Fruit fly (Drosophila melanogaster) whole organism, embryonic: ENCODE results near the gene Cpr78E.
A peak's percentile ranks its signal among the peaks of the same experiment; 100 is the strongest.

Experiments used
- B-H2 ChIP-seq: fragments of 200-800 bp; sonication (Bioruptor generic); optimal IDR thresholded peaks from 2 replicates; lab custom pipeline; 2018; ENCODE audit warnings: missing biosample characterization, mild to moderate bottlenecking, missing genetic modification characterization
- Blimp-1 ChIP-seq: fragments of 200-800 bp; sonication (Bioruptor generic); optimal IDR thresholded peaks from 3 replicates; lab custom pipeline; 2018; ENCODE audit warnings: missing biosample characterization, missing genetic modification characterization, mild to moderate bottlenecking, moderate library complexity, missing genetic modification reagents
- CG11504 ChIP-seq: fragments of 200-800 bp; sonication (Bioruptor generic); optimal IDR thresholded peaks from 3 replicates; lab custom pipeline; 2019; ENCODE audit warnings: missing biosample characterization, mild to moderate bottlenecking, missing genetic modification characterization, moderate library complexity
- CG12104 ChIP-seq: fragments of 200-800 bp; sonication (Bioruptor generic); optimal IDR thresholded peaks from 3 replicates; lab custom pipeline; 2016; ENCODE audit warnings: missing biosample characterization, missing genetic modification characterization
- CG12155 ChIP-seq: fragments of 200-800 bp; sonication (Bioruptor generic); optimal IDR thresholded peaks from 3 replicates; lab custom pipeline; 2016; ENCODE audit warnings: missing biosample characterization, missing genetic modification characterization
- CG12299 ChIP-seq: fragments of 200-800 bp; sonication (Bioruptor generic); optimal IDR thresholded peaks from 2 replicates; lab custom pipeline; 2018; ENCODE audit warnings: missing biosample characterization, mild to moderate bottlenecking, missing genetic modification characterization
- CG14050 ChIP-seq: fragments of 200-800 bp; sonication (Bioruptor generic); IDR thresholded peaks from 3 replicates; pipeline ENCODE4 v1.3.6; 2022; ENCODE audit warnings: missing biosample characterization, missing genetic modification characterization
- CG14860 ChIP-seq: fragments of 200-800 bp; sonication (Bioruptor generic); IDR thresholded peaks from 3 replicates; pipeline ENCODE4 v1.3.6; 2022; ENCODE audit warnings: missing biosample characterization, missing genetic modification characterization; ENCODE audit not compliant: partially characterized antibody
- CG1647 ChIP-seq: fragments of 200-800 bp; sonication (Bioruptor generic); optimal IDR thresholded peaks from 3 replicates; lab custom pipeline; 2016; ENCODE audit warnings: missing biosample characterization, missing genetic modification characterization
- CG16813 ChIP-seq: fragments of 200-800 bp; sonication (Bioruptor generic); IDR thresholded peaks from 3 replicates; pipeline ENCODE4 v1.3.6; 2022; ENCODE audit warnings: missing biosample characterization, missing genetic modification characterization; ENCODE audit not compliant: partially characterized antibody
- CG17359 ChIP-seq: fragments of 200-800 bp; sonication (Bioruptor generic); optimal IDR thresholded peaks from 3 replicates; lab custom pipeline; 2018; ENCODE audit warnings: missing biosample characterization, mild to moderate bottlenecking, missing genetic modification characterization, moderate library complexity
- CG17829 ChIP-seq: fragments of 200-800 bp; optimal IDR thresholded peaks from 2 replicates; lab custom pipeline; 2019; ENCODE audit warnings: missing biosample characterization, mild to moderate bottlenecking, missing genetic modification characterization, moderate library complexity
- CG18599 ChIP-seq: fragments of 200-800 bp; sonication (Bioruptor generic); optimal IDR thresholded peaks from 3 replicates; lab custom pipeline; 2017; ENCODE audit warnings: missing biosample characterization, missing genetic modification characterization, mild to moderate bottlenecking, moderate library complexity, missing genetic modification reagents
- CG2199 ChIP-seq: fragments of 200-800 bp; sonication (Bioruptor generic); IDR thresholded peaks from 3 replicates; pipeline ENCODE4 v1.3.6; 2022; ENCODE audit warnings: missing biosample characterization, missing genetic modification characterization
- CG34224 ChIP-seq: fragments of 200-800 bp; sonication (Bioruptor generic); IDR thresholded peaks from 3 replicates; pipeline ENCODE4 v1.3.6; 2022; ENCODE audit warnings: missing biosample characterization, missing genetic modification characterization; ENCODE audit not compliant: partially characterized antibody
- CG3726 ChIP-seq: fragments of 200-800 bp; sonication (Bioruptor generic); IDR thresholded peaks from 3 replicates; pipeline ENCODE4, ENCODE4 v1.3.6; 2022; ENCODE audit warnings: missing biosample characterization, missing genetic modification characterization
- CG3847 ChIP-seq: fragments of 200-800 bp; sonication (Bioruptor generic); IDR thresholded peaks from 2 replicates; pipeline ENCODE4 v1.3.6; 2022; ENCODE audit warnings: missing biosample characterization, missing genetic modification characterization
- CG42726 ChIP-seq: fragments of 200-800 bp; sonication (Bioruptor generic); IDR thresholded peaks from 2 replicates; pipeline ENCODE4 v1.3.6; 2022; ENCODE audit warnings: missing biosample characterization, missing genetic modification characterization; ENCODE audit not compliant: partially characterized antibody
- CG4328 ChIP-seq: fragments of 200-800 bp; sonication (Bioruptor generic); optimal IDR thresholded peaks from 3 replicates; lab custom pipeline; 2017; ENCODE audit warnings: missing biosample characterization, missing genetic modification reagents, missing genetic modification characterization
- CG7928 ChIP-seq: fragments of 200-800 bp; sonication (Bioruptor generic); optimal IDR thresholded peaks from 2 replicates; lab custom pipeline; 2017; ENCODE audit warnings: missing biosample characterization, mild to moderate bottlenecking, missing genetic modification characterization
- D ChIP-seq, 2 experiments: fragments of 200-800 bp in 1 of 2; fragments of >200 bp in 1 of 2; sonication (Bioruptor generic) in 1 of 2; optimal IDR thresholded peaks; 2 replicates in 1 of 2; 3 replicates in 1 of 2; lab custom pipeline; 2017; ENCODE audit warnings: mild to moderate bottlenecking in 1 of 2, missing biosample characterization in 1 of 2, missing genetic modification characterization in 1 of 2, missing genetic modification reagents in 1 of 2
- D19A ChIP-seq: fragments of 200-800 bp; optimal IDR thresholded peaks from 3 replicates; lab custom pipeline; 2019; ENCODE audit warnings: missing biosample characterization, mild to moderate bottlenecking, missing genetic modification characterization, moderate library complexity
- Dad ChIP-seq: fragments of 200-800 bp; sonication (Bioruptor generic); optimal IDR thresholded peaks from 3 replicates; lab custom pipeline; 2016; ENCODE audit warnings: missing biosample characterization, missing genetic modification characterization
- Eip74EF ChIP-seq, 2 experiments: fragments of 200-800 bp in 1 of 2; fragments of >200 bp in 1 of 2; sonication (Bioruptor generic) in 1 of 2; optimal IDR thresholded peaks; 2 replicates each; lab custom pipeline; 2017 to 2019; ENCODE audit warnings: missing biosample characterization in 2 of 2, missing genetic modification characterization in 2 of 2, mild to moderate bottlenecking in 1 of 2, moderate library complexity in 1 of 2
- HLH3B ChIP-seq: fragments of 200-800 bp; sonication (Bioruptor generic); IDR thresholded peaks from 2 replicates; pipeline ENCODE4 v1.3.6; 2022; ENCODE audit warnings: missing biosample characterization, missing genetic modification characterization
- Lim3 ChIP-seq: fragments of 200-800 bp; sonication (Bioruptor generic); IDR thresholded peaks from 2 replicates; pipeline ENCODE4 v1.3.6; 2022; ENCODE audit warnings: missing biosample characterization, missing genetic modification characterization
- Meics ChIP-seq: fragments of 200-800 bp; sonication (Bioruptor generic); optimal IDR thresholded peaks from 2 replicates; lab custom pipeline; 2017; ENCODE audit warnings: missing biosample characterization, mild to moderate bottlenecking, missing genetic modification characterization
- Mrtf ChIP-seq: fragments of 200-800 bp; sonication (Bioruptor generic); IDR thresholded peaks from 3 replicates; pipeline ENCODE4 v1.3.6; 2022; ENCODE audit warnings: missing biosample characterization, missing genetic modification characterization
- Nf-YC ChIP-seq: fragments of 200-800 bp; optimal IDR thresholded peaks from 3 replicates; lab custom pipeline; 2019; ENCODE audit warnings: missing biosample characterization, mild to moderate bottlenecking, missing genetic modification characterization, moderate library complexity
- NfI ChIP-seq: fragments of 200-800 bp; sonication (Bioruptor generic); optimal IDR thresholded peaks from 3 replicates; lab custom pipeline; 2018; ENCODE audit warnings: missing biosample characterization, mild to moderate bottlenecking, missing genetic modification characterization, moderate library complexity
- Opbp ChIP-seq: fragments of 200-800 bp; sonication (Bioruptor generic); IDR thresholded peaks from 3 replicates; pipeline ENCODE4 v1.3.6; 2022; ENCODE audit warnings: missing biosample characterization, missing genetic modification characterization; ENCODE audit not compliant: partially characterized antibody
- Poxn ChIP-seq: fragments of 200-800 bp; sonication (Bioruptor generic); IDR thresholded peaks from 2 replicates; pipeline ENCODE4 v1.3.6; 2022; ENCODE audit warnings: missing biosample characterization, missing genetic modification characterization
- Spps ChIP-seq: fragments of 200-800 bp; sonication (Bioruptor generic); optimal IDR thresholded peaks from 2 replicates; lab custom pipeline; 2018; ENCODE audit warnings: missing biosample characterization, mild to moderate bottlenecking, missing genetic modification characterization
- Stat92E ChIP-seq, 3 experiments: fragments of >200 bp in 2 of 3; fragments of 200-800 bp in 1 of 3; sonication (Bioruptor generic) in 1 of 3; optimal IDR thresholded peaks; 2 replicates each; lab custom pipeline; 2017 to 2019; ENCODE audit warnings: missing biosample characterization in 3 of 3, missing genetic modification characterization in 3 of 3, mild to moderate bottlenecking in 1 of 3, moderate library complexity in 1 of 3
- Taf1 ChIP-seq: fragments of 200-800 bp; sonication (Bioruptor generic); IDR thresholded peaks from 2 replicates; pipeline ENCODE4 v1.3.6; 2022; ENCODE audit warnings: missing biosample characterization, missing genetic modification characterization
- ase ChIP-seq: fragments of 200-800 bp; sonication (Bioruptor generic); IDR thresholded peaks from 3 replicates; pipeline ENCODE4 v1.3.6; 2022; ENCODE audit warnings: missing biosample characterization, missing genetic modification characterization
- bab2 ChIP-seq: fragments of 200-800 bp; sonication (Bioruptor generic); optimal IDR thresholded peaks from 2 replicates; lab custom pipeline; 2016; ENCODE audit warnings: missing biosample characterization, missing genetic modification characterization
- crol ChIP-seq: fragments of 200-800 bp; sonication (Bioruptor generic); IDR thresholded peaks from 2 replicates; pipeline ENCODE4 v1.3.6; 2022; ENCODE audit warnings: missing biosample characterization, missing genetic modification characterization
- en ChIP-seq: fragments of 200-800 bp; sonication (Bioruptor generic); optimal IDR thresholded peaks from 2 replicates; lab custom pipeline; 2016; ENCODE audit warnings: missing biosample characterization, missing genetic modification characterization
- grau ChIP-seq: fragments of 200-800 bp; optimal IDR thresholded peaks from 3 replicates; lab custom pipeline; 2019; ENCODE audit warnings: missing biosample characterization, mild to moderate bottlenecking, missing genetic modification characterization, moderate library complexity
- ind ChIP-seq: fragments of 200-800 bp; sonication (Bioruptor generic); optimal IDR thresholded peaks from 3 replicates; lab custom pipeline; 2016; ENCODE audit warnings: missing biosample characterization, missing genetic modification characterization
- mirr ChIP-seq: fragments of 200-800 bp; sonication (Bioruptor generic); optimal IDR thresholded peaks from 3 replicates; lab custom pipeline; 2018; ENCODE audit warnings: missing biosample characterization, mild to moderate bottlenecking, missing genetic modification characterization
- mld ChIP-seq: fragments of 200-800 bp; sonication (Bioruptor generic); IDR thresholded peaks from 3 replicates; pipeline ENCODE4 v1.3.6; 2022; ENCODE audit warnings: missing biosample characterization, missing genetic modification characterization; ENCODE audit not compliant: partially characterized antibody
- nom ChIP-seq: fragments of 200-800 bp; sonication (Bioruptor generic); optimal IDR thresholded peaks from 2 replicates; lab custom pipeline; 2017; ENCODE audit warnings: missing biosample characterization, missing genetic modification characterization, mild to moderate bottlenecking, moderate library complexity, missing genetic modification reagents
- seq ChIP-seq: fragments of 200-800 bp; sonication (Bioruptor generic); IDR thresholded peaks from 2 replicates; pipeline ENCODE4 v1.3.6; 2022; ENCODE audit warnings: missing biosample characterization, missing genetic modification characterization
- sna ChIP-seq: fragments of 200-800 bp; sonication (Bioruptor generic); IDR thresholded peaks from 2 replicates; pipeline ENCODE4 v1.3.6; 2022; ENCODE audit warnings: missing biosample characterization, missing genetic modification characterization; ENCODE audit not compliant: partially characterized antibody
- sug ChIP-seq: fragments of 200-800 bp; optimal IDR thresholded peaks from 2 replicates; lab custom pipeline; 2019; ENCODE audit warnings: missing biosample characterization, mild to moderate bottlenecking, missing genetic modification characterization, moderate library complexity
- yki ChIP-seq: fragments of >200 bp; optimal IDR thresholded peaks from 3 replicates; lab custom pipeline; 2018
- zfh1 ChIP-seq: fragments of 200-800 bp; sonication (Bioruptor generic); IDR thresholded peaks from 3 replicates; pipeline ENCODE4 v1.3.6; 2022; ENCODE audit warnings: missing biosample characterization, missing genetic modification characterization

The Cpr78E gene

DNA sequence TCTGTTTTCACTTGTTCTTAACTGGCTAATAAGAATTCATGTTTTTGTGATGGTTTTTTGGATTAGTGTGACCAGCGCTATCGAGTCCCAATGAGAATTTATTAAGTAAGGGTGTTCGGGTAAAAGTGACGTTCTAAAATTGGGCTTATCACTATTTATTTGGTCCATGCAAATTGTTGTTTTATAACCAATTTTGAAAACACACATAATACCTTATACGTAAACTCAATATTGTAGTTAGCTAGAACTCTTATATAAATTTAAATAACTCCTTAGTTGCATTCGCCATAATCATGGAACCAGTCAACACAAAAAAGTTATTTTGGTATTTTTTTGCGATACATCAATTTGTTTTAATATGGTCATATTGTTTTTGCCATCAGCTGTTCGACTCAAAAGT, 12.9 kb upstream of the Cpr78E start, which contains the start of the genes Als2 and CG11248 (continued):
- TF ChIP-seq CG2199 (GFP tag; lab: Robert Waterston, UW) (0 out of 3 replicates have a peak, but pooled peaks have one; percentile 14), Lim3 (GFP tag; lab: Robert Waterston, UW) (no peak), CG12155 (GFP tag; lab: Kevin White, UChicago) (no peak), ind (peak; percentile 79), CG17829 (tag; lab: Kevin White, UChicago) (peak; percentile 86), bab2 (GFP tag; lab: Kevin White, UChicago) (peak; percentile 72), CG14860 (no peak), D (optimal IDR thresholded peaks at IDR 0.05; lab: Kevin White, UChicago) (no peak), D (GFP tag; optimal IDR thresholded peaks at IDR 0.05; lab: Kevin White, UChicago) (peak; percentile 60), Eip74EF (GFP tag; optimal IDR thresholded peaks at IDR 0.05; lab: Kevin White, UChicago) (no peak), CG16813 (no peak), Blimp-1 (GFP tag; lab: Kevin White, UChicago) (peak; percentile 68), mirr (no peak), yki (lab: Kevin White, UChicago) (no peak), Dad (GFP tag; lab: Kevin White, UChicago) (peak; percentile 36), Poxn (GFP tag; lab: Robert Waterston, UW) (no peak), HLH3B (peak; percentile 54; the same call in 1 of the 2 replicates), Meics (GFP tag; lab: Kevin White, UChicago) (peak; percentile 69), CG14050 (GFP tag; lab: Robert Waterston, UW) (peak; percentile 47; the same call in 1 of the 3 replicates), NfI (GFP tag; lab: Kevin White, UChicago) (peak; percentile 66), CG12299 (tag; lab: Kevin White, UChicago) (peak; percentile 36), CG11504 (tag; lab: Kevin White, UChicago) (no peak), seq (GFP tag; lab: Robert Waterston, UW) (0 out of 2 replicates have a peak, but pooled peaks have one; percentile 23), nom (GFP tag; lab: Kevin White, UChicago) (no peak), ase (GFP tag; lab: Robert Waterston, UW) (0 out of 3 replicates have a peak, but pooled peaks have one; percentile 18), Spps (tag; lab: Kevin White, UChicago) (peak; percentile 53), Stat92E (GFP tag; optimal IDR thresholded peaks at IDR 0.05; lab: Kevin White, UChicago) (no peak), CG42726 (GFP tag; lab: Robert Waterston, UW) (no peak), B-H2 (no peak), crol (GFP tag; lab: Robert Waterston, UW) (no peak), Taf1 (GFP tag; lab: Robert Waterston, UW) (peak; percentile 11; the same call in 1 of the 2 replicates), Opbp (GFP tag; lab: Robert Waterston, UW) (no peak), grau (peak; percentile 83), sna (GFP tag; lab: Robert Waterston, UW) (no peak), CG18599 (no peak), CG34224 (GFP tag; lab: Robert Waterston, UW) (no peak), Mrtf (GFP tag; lab: Robert Waterston, UW) (no peak), CG7928 (GFP tag; lab: Kevin White, UChicago) (no peak), CG3847 (GFP tag; lab: Robert Waterston, UW) (peak; percentile 82), D19A (tag; lab: Kevin White, UChicago) (no peak), en (GFP tag; lab: Kevin White, UChicago) (peak; percentile 46), sug (tag; lab: Kevin White, UChicago) (no peak), Nf-YC (tag; lab: Kevin White, UChicago) (no peak), CG4328 (no peak), zfh1 (GFP tag; lab: Robert Waterston, UW) (0 out of 3 replicates have a peak, but pooled peaks have one; percentile 47), CG17359 (tag; lab: Kevin White, UChicago) (peak; percentile 59), CG3726 (GFP tag; lab: Robert Waterston, UW) (peak; percentile 70; the same call in 2 of the 3 replicates), CG12104 (peak; percentile 35), CG1647 (GFP tag; lab: Kevin White, UChicago) (peak; percentile 38), mld (GFP tag; lab: Robert Waterston, UW) (no peak)
